Fruit fly (Drosophila melanogaster): ENCODE results near the gene Tudor-SN.

Gene Tudor-SN

dm6 chr3L:257618-258475 is 6.3 kb downstream of the Tudor-SN start, which contains the start of the genes DIP2 and wac:
DIP2 (minus strand) TSS chr3L:257954.
wac (plus strand) TSS chr3L:258176.
- TF ChIP-seq CG1620 (GFP tag; optimal IDR thresholded peaks at IDR 0.05) (peak; percentile 68), cic (GFP tag; optimal IDR thresholded peaks at IDR 0.05) (no peak), cnc (optimal IDR thresholded peaks at IDR 0.05) (no peak), CG11617 (GFP tag; optimal IDR thresholded peaks at IDR 0.05) (peak; percentile 69), Hr96 (GFP tag; optimal IDR thresholded peaks at IDR 0.05) (no peak), tj (GFP tag; optimal IDR thresholded peaks at IDR 0.05) (peak; percentile 54), pad (GFP tag; optimal IDR thresholded peaks at IDR 0.05) (peak; percentile 48), CG7101 (tag; optimal IDR thresholded peaks at IDR 0.05) (peak; percentile 64), Clk (GFP tag; optimal IDR thresholded peaks at IDR 0.05) (no peak), kay (GFP tag; ENCODE audit: borderline replicate concordance) (no peak), toe (GFP tag; optimal IDR thresholded peaks at IDR 0.05) (no peak), CG7045 (GFP tag; optimal IDR thresholded peaks at IDR 0.05) (peak; percentile 10), CG14711 (tag; optimal IDR thresholded peaks at IDR 0.05) (peak; percentile 71), bab1 (GFP tag; optimal IDR thresholded peaks at IDR 0.05) (peak; percentile 63), CG5204 (GFP tag; optimal IDR thresholded peaks at IDR 0.05) (no peak), Crg-1 (GFP tag; optimal IDR thresholded peaks at IDR 0.05) (peak; percentile 59), CG12768 (GFP tag; optimal IDR thresholded peaks at IDR 0.05) (peak; percentile 46), Mnt (GFP tag; optimal IDR thresholded peaks at IDR 0.05) (peak; percentile 54), CG33017 (tag; optimal IDR thresholded peaks at IDR 0.05) (peak; percentile 41), ovo (GFP tag; optimal IDR thresholded peaks at IDR 0.05) (peak; percentile 43)

- TF ChIP-seq CG12768 (GFP tag; optimal IDR thresholded peaks at IDR 0.05) (peak; percentile 30), cnc (optimal IDR thresholded peaks at IDR 0.05) (no peak), CG1620 (GFP tag; optimal IDR thresholded peaks at IDR 0.05) (no peak), CG14711 (tag; optimal IDR thresholded peaks at IDR 0.05) (no peak)
Observed at dm6 chr3L:248226-248758, 15.9 kb downstream of the Tudor-SN start.

DNA sequence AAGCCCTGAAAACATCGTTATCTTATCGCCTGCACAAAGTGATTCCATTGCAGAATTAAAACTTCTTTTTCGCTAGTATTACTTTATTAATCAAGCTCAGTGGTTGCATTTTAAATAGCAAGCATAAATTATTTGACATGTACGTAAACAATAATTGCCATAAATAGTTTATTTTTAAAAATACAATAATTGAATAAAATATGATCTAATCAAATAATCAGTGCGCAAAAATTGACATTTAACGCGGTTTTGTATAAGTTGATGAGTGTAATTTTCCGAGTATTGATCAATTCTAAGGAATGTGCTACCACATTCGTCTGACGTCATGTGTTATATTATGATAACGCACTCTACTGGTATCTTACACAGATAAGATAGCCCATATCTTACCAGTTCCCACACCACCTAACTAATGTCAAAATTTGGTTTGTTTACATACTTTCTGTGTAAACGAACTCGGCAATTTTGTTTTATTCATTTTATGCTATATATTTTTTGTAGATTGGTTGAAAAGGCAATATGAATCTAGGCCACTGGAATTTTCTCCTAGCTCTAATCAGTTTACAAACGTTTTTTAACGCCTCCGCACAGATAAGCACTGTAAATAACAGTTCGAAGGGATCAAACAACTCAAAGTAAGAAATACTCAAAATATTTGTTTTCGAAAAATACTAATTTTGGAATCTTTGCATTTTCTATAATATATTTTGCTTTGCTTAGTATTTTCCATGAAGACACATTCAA is 16.5 kb downstream of the Tudor-SN start, which contains the start of gene mthl14:
TSS of gene mthl14 (plus strand) at position 10 of the 744 bp plus-strand sequence.
- TF ChIP-seq Crg-1 (GFP tag; optimal IDR thresholded peaks at IDR 0.05) (peak; percentile 22), kay (GFP tag; ENCODE audit: borderline replicate concordance) (peak; percentile 80), cic (GFP tag; optimal IDR thresholded peaks at IDR 0.05) (peak; percentile 32), CG11617 (GFP tag; optimal IDR thresholded peaks at IDR 0.05) (no peak), tj (GFP tag; optimal IDR thresholded peaks at IDR 0.05) (no peak), CG33017 (tag; optimal IDR thresholded peaks at IDR 0.05) (no peak), Hr96 (GFP tag; optimal IDR thresholded peaks at IDR 0.05) (no peak), bab1 (GFP tag; optimal IDR thresholded peaks at IDR 0.05) (no peak), toe (GFP tag; optimal IDR thresholded peaks at IDR 0.05) (no peak), CG1620 (GFP tag; optimal IDR thresholded peaks at IDR 0.05) (no peak)

DNA sequence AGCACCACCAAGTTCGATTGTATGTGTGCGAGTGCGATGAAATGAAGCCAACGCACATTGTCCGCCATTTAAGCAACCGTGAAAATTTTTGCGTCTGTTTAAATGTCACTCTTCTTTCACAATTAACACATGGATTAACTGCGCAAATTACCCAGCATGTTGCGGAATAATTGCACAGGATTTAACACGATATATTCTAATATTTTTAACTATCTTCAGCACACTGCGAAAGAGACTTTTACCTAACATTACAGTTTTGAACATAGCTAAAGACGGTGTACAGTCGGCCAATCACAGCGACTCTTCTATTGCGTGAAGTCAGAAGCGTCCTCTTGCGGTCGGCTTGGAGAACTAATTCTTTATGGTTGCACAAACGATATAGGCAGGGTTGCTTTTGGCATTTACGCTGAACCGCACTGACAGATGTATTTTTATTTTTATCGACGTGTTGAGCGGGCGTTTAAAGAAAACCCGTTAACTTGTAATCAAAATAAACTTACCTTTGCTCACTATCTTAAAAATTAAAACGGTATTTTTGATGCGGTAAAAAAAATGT is 17.5 kb downstream of the Tudor-SN start:
- TF ChIP-seq kay (GFP tag; ENCODE audit: borderline replicate concordance) (no peak), cnc (optimal IDR thresholded peaks at IDR 0.05) (no peak), pad (GFP tag; optimal IDR thresholded peaks at IDR 0.05) (peak; percentile 34), CG7045 (GFP tag; optimal IDR thresholded peaks at IDR 0.05) (peak; percentile 18), CG5204 (GFP tag; optimal IDR thresholded peaks at IDR 0.05) (no peak), cic (GFP tag; optimal IDR thresholded peaks at IDR 0.05) (peak; percentile 22), CG11617 (GFP tag; optimal IDR thresholded peaks at IDR 0.05) (peak; percentile 43), CG12768 (GFP tag; optimal IDR thresholded peaks at IDR 0.05) (no peak), bab1 (GFP tag; optimal IDR thresholded peaks at IDR 0.05) (peak; percentile 82), toe (GFP tag; optimal IDR thresholded peaks at IDR 0.05) (no peak), Hr96 (GFP tag; optimal IDR thresholded peaks at IDR 0.05) (no peak), CG1620 (GFP tag; optimal IDR thresholded peaks at IDR 0.05) (peak; percentile 54), ovo (GFP tag; optimal IDR thresholded peaks at IDR 0.05) (peak; percentile 37), Crg-1 (GFP tag; optimal IDR thresholded peaks at IDR 0.05) (peak; percentile 68), tj (GFP tag; optimal IDR thresholded peaks at IDR 0.05) (peak; percentile 34), CG14711 (tag; optimal IDR thresholded peaks at IDR 0.05) (peak; percentile 83), Clk (GFP tag; optimal IDR thresholded peaks at IDR 0.05) (peak; percentile 47), CG33017 (tag; optimal IDR thresholded peaks at IDR 0.05) (no peak), CG7101 (tag; optimal IDR thresholded peaks at IDR 0.05) (peak; percentile 63), Mnt (GFP tag; optimal IDR thresholded peaks at IDR 0.05) (peak; percentile 74)

DNA sequence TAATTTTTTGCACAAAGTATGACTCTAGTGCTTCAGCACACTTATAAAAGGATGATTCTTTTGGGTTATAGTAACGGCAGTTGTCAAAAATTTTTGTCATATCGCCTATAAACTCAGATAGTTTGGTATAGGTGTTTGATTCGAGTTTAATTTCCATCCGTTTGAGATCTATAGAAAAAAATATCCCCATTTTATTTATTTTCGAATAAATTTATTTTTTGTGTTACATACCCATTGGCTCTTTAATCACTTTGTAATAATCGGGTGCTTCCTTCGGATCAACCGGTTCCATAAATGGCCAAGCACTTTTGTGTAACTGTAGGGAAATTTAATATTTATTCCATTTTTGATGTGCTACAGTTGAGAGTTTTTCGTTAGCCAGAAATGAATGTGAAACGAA is 29.8 kb downstream of the Tudor-SN start:
- TF ChIP-seq kay (GFP tag; ENCODE audit: borderline replicate concordance) (peak; percentile 96), CG11617 (GFP tag; optimal IDR thresholded peaks at IDR 0.05) (no peak)

Data from whole organism, adult.